Worm (Caenorhabditis elegans) whole organism, early embryonic: Measurements from ENCODE around the gene srw-142.

ENCODE experiments used
- B0310.2 ChIP-seq: sonication (generic microtip); optimal IDR thresholded peaks from 2 replicates; lab custom pipeline; 2016; ENCODE audit warnings: mild to moderate bottlenecking, missing genetic modification characterization, missing compliant biosample characterization
- F13C5.2 ChIP-seq: sonication (generic microtip); optimal IDR thresholded peaks from 2 replicates; lab custom pipeline; 2017; ENCODE audit warnings: mild to moderate bottlenecking, missing genetic modification characterization, inconsistent platforms, missing compliant biosample characterization
- aly-1 ChIP-seq: sonication (generic microtip); optimal IDR thresholded peaks from 2 replicates; lab custom pipeline; 2016; ENCODE audit warnings: missing genetic modification characterization, missing compliant biosample characterization
- ama-1 ChIP-seq: fragments of 150-350 bp; optimal IDR thresholded peaks from 2 replicates; lab custom pipeline; 2014
- ceh-13 ChIP-seq: fragments of 200-800 bp; sonication (Bioruptor generic); optimal IDR thresholded peaks from 2 replicates; lab custom pipeline; 2018; ENCODE audit warnings: mild to moderate bottlenecking, missing genetic modification characterization, missing compliant biosample characterization
- ceh-36 ChIP-seq: sonication (generic microtip); optimal IDR thresholded peaks from 2 replicates; lab custom pipeline; 2016; ENCODE audit warnings: missing genetic modification characterization, inconsistent platforms, missing compliant biosample characterization
- ets-7 ChIP-seq: sonication (generic microtip); optimal IDR thresholded peaks from 2 replicates; lab custom pipeline; 2016; ENCODE audit warnings: missing genotype, missing genetic modification characterization, missing compliant biosample characterization
- flt-1 ChIP-seq: fragments of 200-800 bp; sonication (Bioruptor generic); IDR thresholded peaks from 2 replicates; pipeline ENCODE4 v1.3.6; 2022; ENCODE audit warnings: missing genetic modification characterization, missing compliant biosample characterization
- hmbx-1 ChIP-seq: sonication (generic microtip); optimal IDR thresholded peaks from 2 replicates; lab custom pipeline; 2016; ENCODE audit warnings: mild to moderate bottlenecking, missing genetic modification characterization, missing compliant biosample characterization
- hmg-4 ChIP-seq: fragments of 200-800 bp; sonication (Bioruptor generic); optimal IDR thresholded peaks from 2 replicates; lab custom pipeline; 2018; ENCODE audit warnings: mild to moderate bottlenecking, missing genetic modification characterization, missing compliant biosample characterization
- hnd-1 ChIP-seq: sonication (generic microtip); optimal IDR thresholded peaks from 2 replicates; lab custom pipeline; 2016; ENCODE audit warnings: missing genetic modification characterization, missing compliant biosample characterization
- pes-1 ChIP-seq: fragments of 200-800 bp; sonication (Bioruptor generic); IDR thresholded peaks from 2 replicates; pipeline ENCODE4 v1.3.6; 2022; ENCODE audit warnings: missing genetic modification reagents, missing genetic modification characterization, missing compliant biosample characterization
- scrt-1 ChIP-seq: fragments of 200-800 bp; sonication (Bioruptor generic); IDR thresholded peaks from 2 replicates; pipeline ENCODE4 v1.3.6; 2022; ENCODE audit warnings: missing genetic modification characterization, missing compliant biosample characterization
- sea-1 ChIP-seq: fragments of 200-800 bp; sonication (Bioruptor generic); conservative IDR thresholded peaks from 2 replicates; pipeline ENCODE4 v1.3.6; 2022; ENCODE audit warnings: missing genetic modification characterization, missing compliant biosample characterization
- tbx-11 ChIP-seq: fragments of 200-800 bp; sonication (Bioruptor generic); IDR thresholded peaks from 2 replicates; pipeline ENCODE4 v1.3.6; 2022; ENCODE audit warnings: missing genetic modification characterization, missing compliant biosample characterization
- tbx-37 ChIP-seq: fragments of 200-800 bp; sonication (Bioruptor generic); conservative IDR thresholded peaks from 2 replicates; pipeline ENCODE4 v1.3.6; 2022; ENCODE audit warnings: missing genetic modification reagents, missing genetic modification characterization, missing compliant biosample characterization
- tra-4 ChIP-seq: sonication (generic microtip); optimal IDR thresholded peaks from 2 replicates; lab custom pipeline; 2017; ENCODE audit warnings: missing genetic modification characterization, missing compliant biosample characterization

The srw-142 gene

DNA sequence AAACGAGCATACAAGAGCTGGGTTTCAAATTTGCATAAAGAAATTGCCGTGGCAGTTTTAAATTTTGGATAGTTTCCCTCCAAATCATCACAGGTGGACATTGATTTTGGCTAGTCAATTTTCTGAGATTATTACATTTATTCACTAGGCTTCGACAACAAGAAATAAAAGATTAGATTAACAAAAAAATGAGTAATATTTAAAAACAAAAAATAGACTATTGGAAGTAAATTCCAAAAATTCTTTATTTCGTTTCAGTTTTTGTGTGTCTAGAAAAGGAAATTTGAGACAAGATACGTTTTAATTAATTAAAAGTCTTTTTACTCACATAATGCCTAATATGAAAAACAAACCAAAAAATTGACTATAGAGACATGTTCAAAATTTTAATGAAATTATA lies at the start of gene srw-142:
Gene srw-142 (minus strand): TSS at position 101 of the 400 bp plus-strand sequence.
- TF ChIP-seq ets-7 (tag; lab: Kevin White, UChicago) (no peak), tbx-37 (GFP tag; lab: Robert Waterston, UW) (no peak), ceh-13 (GFP tag; lab: Kevin White, UChicago) (no peak), tra-4 (tag; lab: Kevin White, UChicago) (no peak), tbx-11 (no peak), ceh-36 (no peak), F13C5.2 (tag; lab: Kevin White, UChicago) (no peak), scrt-1 (GFP tag; lab: Robert Waterston, UW) (no peak), B0310.2 (tag; lab: Kevin White, UChicago) (no peak), hmg-4 (GFP tag; lab: Kevin White, UChicago) (no peak)

DNA sequence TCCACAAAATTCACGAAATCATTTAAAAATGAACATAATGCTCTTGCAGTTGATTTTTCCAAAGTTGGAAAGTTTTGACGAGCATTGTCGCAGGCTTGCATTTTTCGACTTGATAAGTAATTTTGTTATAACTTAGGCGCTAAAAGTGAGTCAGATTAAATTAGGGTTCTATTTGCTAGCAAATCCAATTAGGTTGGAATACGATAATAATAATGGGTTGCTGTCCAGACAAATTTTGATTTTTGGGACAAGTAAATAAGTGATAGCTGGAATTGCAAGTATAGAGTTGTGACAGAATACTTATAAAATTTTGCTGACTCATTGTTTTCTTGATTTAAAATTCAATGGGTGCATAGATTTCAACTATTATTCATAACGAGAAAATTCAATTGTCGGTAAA lies 47.9 kb upstream of the srw-142 start, which contains the start of gene srw-112:
Gene srw-112 (minus strand): TSS at position 101 of the 400 bp plus-strand sequence.
- TF ChIP-seq ama-1 = no peak
- TF ChIP-seq flt-1 = no peak
- no peak for TF ChIP-seq B0310.2 (tag; lab: Kevin White, UChicago)
- no peak for TF ChIP-seq ceh-36
- TF ChIP-seq sea-1 (GFP tag; lab: Robert Waterston, UW) = no peak
- TF ChIP-seq tbx-11 = no peak
- TF ChIP-seq ets-7 (tag; lab: Kevin White, UChicago) = no peak
- no peak for TF ChIP-seq aly-1
- no peak for TF ChIP-seq tra-4 (tag; lab: Kevin White, UChicago)

DNA sequence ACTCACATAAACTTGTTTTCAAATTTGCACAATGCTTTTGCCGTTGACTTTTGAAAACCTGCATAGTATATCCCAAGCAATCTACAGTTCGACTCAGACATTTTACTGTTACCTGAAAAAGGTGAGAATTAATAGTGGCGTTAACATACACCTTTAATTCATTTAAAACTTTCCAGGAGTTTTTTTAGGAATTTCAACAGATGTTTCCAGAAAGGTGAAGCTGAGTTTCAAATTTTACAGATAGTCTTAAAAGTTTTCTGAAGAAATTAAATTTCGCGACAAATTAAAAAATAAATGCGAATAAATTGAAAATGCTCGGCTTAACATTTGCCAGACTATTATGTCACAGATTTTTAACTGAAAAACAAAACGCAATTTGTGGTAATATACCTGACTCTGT lies 41.6 kb upstream of the srw-142 start, which contains the start of gene srw-119:
Gene srw-119 (minus strand): TSS at position 101 of the 400 bp plus-strand sequence.
- TF ChIP-seq flt-1 = no peak
- TF ChIP-seq hnd-1 (tag; lab: Kevin White, UChicago) = no peak
- TF ChIP-seq tbx-11 = no peak

DNA sequence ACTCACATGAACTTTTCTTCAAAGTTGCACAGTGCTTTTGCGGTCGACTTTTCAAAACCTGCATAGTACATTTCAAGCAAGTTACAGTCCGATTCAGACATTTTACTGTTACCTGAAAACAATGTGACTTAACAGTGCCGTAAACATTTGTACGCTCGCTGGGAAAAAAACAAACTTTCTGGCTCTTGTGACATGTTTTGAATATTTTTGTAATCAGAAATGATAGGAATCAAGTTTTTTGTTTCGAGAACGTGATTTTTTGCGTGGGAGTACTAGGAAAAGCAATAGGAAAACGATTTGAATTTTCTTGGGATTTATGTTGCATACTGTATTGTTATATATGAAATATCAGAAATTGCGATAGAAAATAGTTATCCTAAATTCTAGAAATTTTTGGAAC lies 38.0 kb upstream of the srw-142 start, which contains the start of gene srw-120:
Gene srw-120 (minus strand): TSS at position 101 of the 400 bp plus-strand sequence.
- TF ChIP-seq tra-4 (tag; lab: Kevin White, UChicago) = no peak
- no peak for TF ChIP-seq scrt-1 (GFP tag; lab: Robert Waterston, UW)
- no peak for TF ChIP-seq hmg-4 (GFP tag; lab: Kevin White, UChicago)
- TF ChIP-seq F13C5.2 (tag; lab: Kevin White, UChicago) = no peak

DNA sequence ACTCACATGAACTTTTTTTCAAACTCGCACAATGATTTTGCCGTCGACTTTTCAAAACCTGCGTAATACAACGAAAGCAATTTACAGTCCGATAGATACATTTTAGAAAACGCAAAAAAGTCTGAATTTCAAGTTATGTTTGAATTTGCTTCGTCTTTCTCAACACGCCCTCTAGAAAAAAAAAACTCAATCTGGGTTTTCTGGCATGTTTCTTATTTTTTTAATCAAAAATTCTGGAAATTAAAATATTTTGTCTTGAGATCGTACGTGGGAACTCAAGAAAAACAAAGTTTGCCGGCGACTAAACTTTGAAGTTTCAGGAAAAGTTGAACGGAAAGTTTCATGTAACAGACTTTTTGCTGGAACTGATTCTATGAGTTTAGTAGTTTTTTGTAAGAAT lies 35.7 kb upstream of the srw-142 start, which contains the start of gene srw-115:
Gene srw-115 (minus strand): TSS at position 101 of the 400 bp plus-strand sequence.
- TF ChIP-seq aly-1 (no peak), ceh-36 (no peak), flt-1 (no peak), hmbx-1 (tag; lab: Kevin White, UChicago) (no peak)

DNA sequence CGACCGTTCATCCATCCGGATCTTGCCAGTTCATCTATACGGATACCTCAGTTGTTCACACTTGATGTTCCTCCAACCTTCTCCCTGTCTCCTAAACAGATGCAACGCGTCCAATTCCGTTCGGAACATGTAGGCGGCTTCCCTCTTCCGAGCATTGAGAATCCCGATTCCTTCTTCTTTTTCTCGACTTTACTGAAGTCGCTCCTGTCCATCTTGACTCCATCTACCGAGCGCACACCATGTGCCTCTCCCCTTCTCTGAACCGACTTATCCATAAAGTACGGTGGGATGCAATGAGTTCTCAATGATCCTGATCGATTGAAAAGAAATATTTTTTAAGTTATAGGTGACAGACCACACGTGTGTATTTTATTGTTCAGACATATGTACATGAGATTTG lies 34.0 kb upstream of the srw-142 start:
- no peak for TF ChIP-seq hmbx-1 (tag; lab: Kevin White, UChicago)

DNA sequence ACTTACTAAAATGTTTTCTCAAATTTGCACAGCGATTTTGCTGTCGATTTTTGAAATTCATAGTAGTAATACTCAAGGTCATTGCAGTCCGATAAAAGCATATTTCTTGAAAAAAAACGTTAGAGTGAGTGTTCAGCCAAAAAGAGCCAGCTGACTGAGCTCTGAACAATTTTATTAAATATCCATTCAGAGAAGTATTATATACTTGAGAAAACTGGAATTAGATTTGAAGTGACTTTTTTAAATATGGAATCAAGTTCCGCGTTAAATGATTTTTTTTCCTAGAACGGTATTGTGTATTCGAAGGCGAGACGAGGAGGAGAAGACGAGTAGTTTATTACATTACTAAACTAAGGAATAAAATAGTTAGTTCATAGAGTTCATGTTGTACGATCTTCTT lies 33.4 kb upstream of the srw-142 start, which contains the start of gene srw-121:
Gene srw-121 (minus strand): TSS at position 101 of the 400 bp plus-strand sequence.
- TF ChIP-seq hnd-1 (tag; lab: Kevin White, UChicago) = no peak
- no peak for TF ChIP-seq hmg-4 (GFP tag; lab: Kevin White, UChicago)
- TF ChIP-seq ceh-13 (GFP tag; lab: Kevin White, UChicago) = no peak
- no peak for TF ChIP-seq flt-1
- TF ChIP-seq ama-1 = no peak
- TF ChIP-seq aly-1 = no peak
- no peak for TF ChIP-seq tra-4 (tag; lab: Kevin White, UChicago)
- TF ChIP-seq scrt-1 (GFP tag; lab: Robert Waterston, UW) = no peak
- no peak for TF ChIP-seq pes-1 (GFP tag; lab: Robert Waterston, UW)
- TF ChIP-seq tbx-11 = no peak
- no peak for TF ChIP-seq F13C5.2 (tag; lab: Kevin White, UChicago)
- no peak for TF ChIP-seq sea-1 (GFP tag; lab: Robert Waterston, UW)
- TF ChIP-seq hmbx-1 (tag; lab: Kevin White, UChicago) = no peak
- no peak for TF ChIP-seq ceh-36
- TF ChIP-seq ets-7 (tag; lab: Kevin White, UChicago) = no peak
- no peak for TF ChIP-seq B0310.2 (tag; lab: Kevin White, UChicago)
- TF ChIP-seq tbx-37 (GFP tag; lab: Robert Waterston, UW) = no peak

DNA sequence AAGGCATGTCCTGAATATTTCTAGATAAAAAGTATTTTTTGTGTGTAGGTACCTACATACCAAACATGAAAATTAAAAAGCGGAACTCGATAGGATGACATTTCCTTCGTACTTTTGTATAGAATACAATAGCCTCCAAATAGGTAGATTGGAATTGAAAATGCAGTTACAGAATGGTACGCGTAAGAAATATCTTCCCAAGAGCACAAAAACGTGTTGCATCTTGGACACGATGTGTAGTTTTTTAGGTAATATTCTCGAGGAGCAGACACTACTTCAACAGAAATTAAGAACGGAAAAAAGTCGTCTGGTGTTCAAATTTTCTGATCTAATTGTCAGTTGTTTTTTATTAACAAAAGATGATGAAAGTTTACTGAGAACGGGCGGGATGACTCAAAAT lies 29.3 kb upstream of the srw-142 start, which contains the start of gene srh-85:
Gene srh-85 (minus strand): TSS at position 101 of the 400 bp plus-strand sequence.
- TF ChIP-seq sea-1 (GFP tag; lab: Robert Waterston, UW) (no peak), tra-4 (tag; lab: Kevin White, UChicago) (no peak), hmbx-1 (tag; lab: Kevin White, UChicago) (no peak), F13C5.2 (tag; lab: Kevin White, UChicago) (no peak), hnd-1 (tag; lab: Kevin White, UChicago) (no peak), B0310.2 (tag; lab: Kevin White, UChicago) (no peak), hmg-4 (GFP tag; lab: Kevin White, UChicago) (no peak), scrt-1 (GFP tag; lab: Robert Waterston, UW) (no peak), flt-1 (no peak), tbx-37 (GFP tag; lab: Robert Waterston, UW) (no peak), ets-7 (tag; lab: Kevin White, UChicago) (no peak), ama-1 (no peak), ceh-36 (no peak), pes-1 (GFP tag; lab: Robert Waterston, UW) (no peak), aly-1 (no peak), tbx-11 (no peak), ceh-13 (GFP tag; lab: Kevin White, UChicago) (no peak)
